Fruit fly (Drosophila melanogaster): Measurements from ENCODE around the gene Gr93c.

Gene Gr93c

DNA sequence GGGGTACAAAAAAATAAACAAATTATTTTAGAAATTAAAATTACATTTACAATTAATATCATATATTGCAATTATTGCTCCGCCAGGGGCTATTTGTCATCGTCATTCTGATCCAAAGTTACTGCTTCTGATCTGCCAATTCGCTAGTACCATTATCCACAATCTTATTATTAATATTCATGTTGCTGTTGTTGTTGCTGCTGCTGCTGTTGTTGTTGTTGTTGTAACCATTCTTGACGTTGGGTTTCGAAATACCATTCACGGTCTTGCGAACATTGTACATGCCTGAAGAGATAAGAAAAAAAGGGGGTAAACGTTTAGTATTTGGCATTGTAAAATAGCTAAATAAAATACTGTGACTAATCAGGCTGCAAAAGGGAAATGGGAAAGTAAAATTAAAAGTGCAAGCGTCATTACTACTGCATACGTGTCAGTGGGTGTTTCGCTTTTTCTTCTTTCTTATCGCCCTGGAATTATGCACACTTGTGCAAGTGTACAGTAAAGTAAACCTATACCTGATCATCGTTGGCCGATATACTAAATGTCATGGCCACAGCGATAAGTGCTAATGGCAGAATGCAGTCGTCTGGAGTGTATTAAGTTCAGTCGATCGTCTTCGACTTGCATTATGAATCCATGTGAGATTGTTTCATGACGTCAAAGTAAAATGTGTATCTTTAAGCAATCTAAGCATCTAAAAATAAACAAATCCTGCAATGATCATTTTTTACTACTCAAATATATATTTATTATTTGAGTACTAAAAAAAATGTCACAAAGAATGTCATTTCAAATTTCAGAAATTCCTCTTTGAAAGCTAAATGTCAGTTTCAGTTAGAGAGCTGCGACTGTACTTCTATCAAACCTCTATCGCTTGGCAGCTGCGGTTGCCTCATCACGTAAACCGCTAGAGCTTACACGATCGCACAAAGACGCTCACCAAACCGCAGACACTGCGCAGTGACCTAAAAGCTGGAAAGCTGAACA lies 6.8 kb upstream of the Gr93c start (continued):
- TF ChIP-seq CG12744 (GFP tag; optimal IDR thresholded peaks at IDR 0.05), result no peak
- no peak for TF ChIP-seq CG31388 (GFP tag; optimal IDR thresholded peaks at IDR 0.05)
- no peak for TF ChIP-seq tap (tag; optimal IDR thresholded peaks at IDR 0.05)
- TF ChIP-seq CG11504 (tag; optimal IDR thresholded peaks at IDR 0.05), result no peak
- no peak for TF ChIP-seq dmrt11E (tag; optimal IDR thresholded peaks at IDR 0.05)
- no peak for TF ChIP-seq Bdp1 (GFP tag; optimal IDR thresholded peaks at IDR 0.05)
- TF ChIP-seq Scr (GFP tag; IDR thresholded peaks at IDR 0.05; ENCODE audit: partially characterized antibody), result no peak
- TF ChIP-seq trem (tag; optimal IDR thresholded peaks at IDR 0.05), result no peak
- peak; percentile 33 for TF ChIP-seq sens (GFP tag)
- TF ChIP-seq CG4730 (GFP tag; IDR thresholded peaks at IDR 0.05), result no peak
- TF ChIP-seq CG7357 (GFP tag; IDR thresholded peaks at IDR 0.05), result no peak
- no peak for TF ChIP-seq CkIIα-i1 (GFP tag; IDR thresholded peaks at IDR 0.05)
- TF ChIP-seq Ada2b (GFP tag; IDR thresholded peaks at IDR 0.05), result no peak
- TF ChIP-seq CG4854 (GFP tag; optimal IDR thresholded peaks at IDR 0.05), result no peak
- TF ChIP-seq trh (GFP tag; optimal IDR thresholded peaks at IDR 0.05), result no peak
- TF ChIP-seq pb (GFP tag; optimal IDR thresholded peaks at IDR 0.05), result no peak
- peak; percentile 30; the same call in 1 of the 2 replicates for TF ChIP-seq chm (GFP tag; IDR thresholded peaks at IDR 0.05)
- TF ChIP-seq CG8290 (GFP tag; optimal IDR thresholded peaks at IDR 0.05), result no peak
- peak in 1 of 2 experiments; percentile 21 for TF ChIP-seq CG8290 (tag; optimal IDR thresholded peaks at IDR 0.05)
- TF ChIP-seq inv (GFP tag; IDR thresholded peaks at IDR 0.05; ENCODE audit: partially characterized antibody), result no peak
- no peak for TF ChIP-seq dpn (GFP tag; optimal IDR thresholded peaks at IDR 0.05)
- no peak for TF ChIP-seq luna (GFP tag; optimal IDR thresholded peaks at IDR 0.05)
- TF ChIP-seq grn (GFP tag; optimal IDR thresholded peaks at IDR 0.05), result no peak
- no peak for TF ChIP-seq tx (GFP tag; optimal IDR thresholded peaks at IDR 0.05)
- TF ChIP-seq CG12391 (tag; optimal IDR thresholded peaks at IDR 0.05), result no peak
- TF ChIP-seq Dbx (GFP tag; IDR thresholded peaks at IDR 0.05), result no peak
- TF ChIP-seq chinmo (GFP tag; IDR thresholded peaks at IDR 0.05; ENCODE audit: partially characterized antibody), result no peak
- no peak for TF ChIP-seq CG1024 (GFP tag; IDR thresholded peaks at IDR 0.05)
- no peak for TF ChIP-seq CG11093 (GFP tag; IDR thresholded peaks at IDR 0.05)
- TF ChIP-seq CG4424 (GFP tag; optimal IDR thresholded peaks at IDR 0.05), result no peak
- TF ChIP-seq ci (GFP tag; IDR thresholded peaks at IDR 0.05), result peak; percentile 14; the same call in 1 of the 3 replicates
- TF ChIP-seq CG3163 (GFP tag; optimal IDR thresholded peaks at IDR 0.05), result no peak
- no peak for TF ChIP-seq cg (GFP tag; optimal IDR thresholded peaks at IDR 0.05)
- TF ChIP-seq CG11723 (GFP tag; optimal IDR thresholded peaks at IDR 0.05), result no peak
- TF ChIP-seq fru (optimal IDR thresholded peaks at IDR 0.05), result no peak

DNA sequence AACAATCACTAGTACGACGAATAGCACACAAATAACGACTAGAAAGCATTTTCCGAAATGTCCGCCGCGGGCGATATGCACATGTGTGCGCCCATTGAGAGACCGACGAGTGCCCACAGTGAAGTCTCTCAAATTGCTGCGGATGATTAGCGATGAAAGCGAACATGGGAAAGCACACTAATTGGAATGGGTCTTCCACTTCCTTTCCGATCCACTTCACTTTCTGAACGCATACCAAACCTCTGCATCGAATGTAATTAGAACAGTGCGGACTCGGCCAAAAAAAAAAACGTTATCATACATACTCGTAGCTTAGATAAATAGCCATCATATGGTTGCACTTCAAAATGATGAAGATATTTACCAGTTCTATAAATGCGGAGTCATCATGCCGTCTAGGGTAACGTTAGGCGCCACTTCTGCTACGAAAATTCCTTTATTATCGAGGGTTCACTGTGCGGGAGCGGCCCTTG lies 5.0 kb upstream of the Gr93c start:
- TF ChIP-seq CG7928 (GFP tag; optimal IDR thresholded peaks at IDR 0.05) (no peak), caup (GFP tag; optimal IDR thresholded peaks at IDR 0.05; ENCODE audit: severe bottlenecking) (no peak), CG13775 (GFP tag; optimal IDR thresholded peaks at IDR 0.05) (peak; percentile 35), CG15514 (GFP tag; optimal IDR thresholded peaks at IDR 0.05) (no peak), slp2 (GFP tag; optimal IDR thresholded peaks at IDR 0.05) (peak; percentile 28), CG2712 (tag; optimal IDR thresholded peaks at IDR 0.05) (peak; percentile 52), Blimp-1 (GFP tag; optimal IDR thresholded peaks at IDR 0.05) (peak; percentile 61), CG13624 (GFP tag; optimal IDR thresholded peaks at IDR 0.05) (peak; percentile 15), Sox102F (GFP tag; optimal IDR thresholded peaks at IDR 0.05) (peak; percentile 54), Dbx (GFP tag; IDR thresholded peaks at IDR 0.05) (no peak), CG14667 (GFP tag; IDR thresholded peaks at IDR 0.05) (no peak), CG6254 (GFP tag; optimal IDR thresholded peaks at IDR 0.05) (peak; percentile 15), CG4820 (GFP tag; optimal IDR thresholded peaks at IDR 0.05) (peak; percentile 32), Deaf1 (tag; optimal IDR thresholded peaks at IDR 0.05) (no peak), insv (GFP tag; optimal IDR thresholded peaks at IDR 0.05) (peak in 1 of 2 experiments; percentile 7), CG7556 (GFP tag; optimal IDR thresholded peaks at IDR 0.05) (peak; percentile 51), E2f2 (GFP tag; IDR thresholded peaks at IDR 0.05) (no peak)

All from whole organism, embryonic.